Worm (Caenorhabditis elegans): ENCODE measurements around the gene K07G6.1.

Gene K07G6.1

DNA sequence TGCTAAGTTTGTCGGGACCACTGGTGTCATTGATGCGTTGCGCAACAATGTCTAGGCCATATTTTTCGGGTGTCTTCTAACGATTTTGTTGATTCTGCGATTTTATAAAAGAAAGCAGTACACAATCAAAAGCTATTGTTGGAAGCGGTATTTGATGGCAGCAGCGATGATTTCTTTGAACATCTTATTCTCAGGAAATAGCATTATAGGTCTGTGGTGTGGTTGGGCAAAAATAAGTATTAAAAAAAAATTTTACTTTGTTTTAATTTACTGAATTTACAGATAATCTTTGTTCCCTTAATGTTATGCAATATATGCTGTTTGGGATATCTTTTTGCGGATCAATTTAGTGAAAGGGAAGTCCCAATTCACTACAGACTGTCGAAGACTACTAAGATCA is 15.7 kb downstream of the K07G6.1 start, which contains the start of gene F36H5.10:
Gene F36H5.10 (plus strand): TSS at position 301 of the 400 bp plus-strand sequence.
- TF ChIP-seq pax-3 (tag; optimal IDR thresholded peaks at IDR 0.05) = no peak
- no peak for TF ChIP-seq nhr-84 (tag; optimal IDR thresholded peaks at IDR 0.05)
- no peak for TF ChIP-seq nhr-71 (tag; optimal IDR thresholded peaks at IDR 0.05)
- TF ChIP-seq sptf-1 (tag; optimal IDR thresholded peaks at IDR 0.05) = no peak
- TF ChIP-seq dsc-1 (tag; optimal IDR thresholded peaks at IDR 0.05) = no peak
- TF ChIP-seq C04F5.9 (tag; optimal IDR thresholded peaks at IDR 0.05) = no peak
- TF ChIP-seq nhr-20 (tag; optimal IDR thresholded peaks at IDR 0.05) = no peak
- no peak for TF ChIP-seq mdl-1 (tag; optimal IDR thresholded peaks at IDR 0.05)
- no peak for TF ChIP-seq efl-3 (GFP tag; optimal IDR thresholded peaks at IDR 0.05)
- TF ChIP-seq irx-1 (tag; optimal IDR thresholded peaks at IDR 0.05) = no peak
- TF ChIP-seq grh-1 (GFP tag; IDR thresholded peaks at IDR 0.05) = no peak
- TF ChIP-seq F16B12.6 (tag; optimal IDR thresholded peaks at IDR 0.05) = no peak
- TF ChIP-seq isw-1 (GFP tag; IDR thresholded peaks at IDR 0.05) = no peak

DNA sequence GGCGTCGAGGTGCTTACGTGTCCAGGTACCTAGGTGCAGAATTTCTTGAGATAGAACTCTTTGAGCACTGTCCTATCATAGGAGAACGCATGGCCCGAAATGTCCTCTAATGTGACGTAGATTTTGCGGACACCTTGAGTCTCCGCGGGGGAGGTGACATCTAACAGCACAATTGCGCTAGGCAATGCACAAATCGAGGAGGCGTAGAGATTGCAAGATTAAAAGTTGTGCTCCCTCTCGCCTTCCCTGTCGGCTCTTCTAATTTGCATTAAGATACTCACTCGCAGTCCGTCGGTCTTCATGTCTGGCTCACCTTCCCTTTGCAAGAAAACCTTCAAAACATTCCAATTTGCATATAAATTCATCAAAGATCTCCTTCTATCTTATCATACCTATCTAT is 18.3 kb downstream of the K07G6.1 start, which contains the start of gene F36H5.18:
Gene F36H5.18 (plus strand): TSS at position 301 of the 400 bp plus-strand sequence.
- TF ChIP-seq unc-98 (GFP tag; IDR thresholded peaks at IDR 0.05) (no peak), nhr-12 (tag; optimal IDR thresholded peaks at IDR 0.05) (no peak), aha-1 (tag; optimal IDR thresholded peaks at IDR 0.05) (no peak), ces-1 (GFP tag; optimal IDR thresholded peaks at IDR 0.05) (no peak), lin-35 (GFP tag; optimal IDR thresholded peaks at IDR 0.05) (no peak), efl-1 (optimal IDR thresholded peaks at IDR 0.05) (no peak), efl-1 (GFP tag; optimal IDR thresholded peaks at IDR 0.05 in 1 of 2) (no peak), unc-62 (GFP tag; optimal IDR thresholded peaks at IDR 0.05) (no peak), fkh-10 (GFP tag; optimal IDR thresholded peaks at IDR 0.05) (no peak)

DNA sequence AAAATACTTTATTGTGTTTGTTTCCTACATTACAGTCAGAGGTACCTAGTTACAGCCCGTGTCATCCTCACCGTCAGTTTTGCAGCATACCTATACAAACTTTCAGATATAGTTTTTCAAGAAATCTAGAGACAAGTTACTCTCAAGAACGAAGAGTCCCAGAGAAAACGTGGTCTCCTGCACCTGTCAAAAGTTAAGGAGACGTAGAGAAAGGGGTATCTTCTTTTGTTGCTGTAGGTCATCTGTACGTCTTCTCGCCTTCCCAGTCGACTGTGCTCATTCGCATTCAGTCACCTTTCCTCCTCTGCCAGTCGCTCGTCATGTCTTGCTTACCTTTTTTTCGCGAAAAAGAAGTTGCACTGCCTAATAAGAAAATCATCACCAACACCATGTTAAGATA is 20.2 kb downstream of the K07G6.1 start, which contains the start of gene F36H5.4:
Gene F36H5.4 (plus strand): TSS at position 301 of the 400 bp plus-strand sequence.
- TF ChIP-seq fkh-8 (tag; optimal IDR thresholded peaks at IDR 0.05) (no peak), nhr-20 (tag; optimal IDR thresholded peaks at IDR 0.05) (no peak), C34B4.2 (tag; optimal IDR thresholded peaks at IDR 0.05) (no peak)

DNA sequence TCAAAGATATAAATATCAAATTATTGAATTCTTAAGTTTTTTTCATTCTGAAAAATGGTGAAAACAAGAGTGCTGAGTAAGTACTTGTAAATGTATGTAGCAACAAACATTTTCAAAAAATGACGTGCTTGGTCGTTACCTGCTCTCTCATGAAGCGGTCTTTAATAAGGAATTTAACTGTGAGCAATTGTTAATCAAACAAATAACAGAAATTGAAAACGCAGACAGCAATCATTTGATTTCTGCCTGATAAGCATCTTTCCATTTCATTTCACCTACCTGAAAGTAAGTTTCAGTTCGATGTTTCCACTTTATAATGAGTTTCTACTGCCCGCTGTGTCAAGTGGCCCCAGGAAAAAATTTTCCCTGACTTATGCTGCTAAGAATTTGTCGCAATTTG is 21.7 kb downstream of the K07G6.1 start, which contains the start of gene math-28:
Gene math-28 (plus strand): TSS at position 301 of the 400 bp plus-strand sequence.
- TF ChIP-seq F16B12.6 (tag; optimal IDR thresholded peaks at IDR 0.05) (no peak), dpl-1 (GFP tag; optimal IDR thresholded peaks at IDR 0.05) (no peak), hpl-2 (GFP tag; optimal IDR thresholded peaks at IDR 0.05) (no peak), aha-1 (tag; optimal IDR thresholded peaks at IDR 0.05) (no peak), ces-1 (GFP tag; optimal IDR thresholded peaks at IDR 0.05) (no peak), lin-13 (GFP tag; optimal IDR thresholded peaks at IDR 0.05) (no peak), lsy-2 (tag; optimal IDR thresholded peaks at IDR 0.05) (no peak), hlh-17 (GFP tag; optimal IDR thresholded peaks at IDR 0.05; ENCODE audit: borderline replicate concordance) (no peak), efl-3 (GFP tag; optimal IDR thresholded peaks at IDR 0.05) (no peak), nhr-237 (tag; optimal IDR thresholded peaks at IDR 0.05) (no peak), efl-1 (optimal IDR thresholded peaks at IDR 0.05) (no peak), efl-1 (GFP tag; optimal IDR thresholded peaks at IDR 0.05 in 1 of 2) (no peak), sup-37 (GFP tag; optimal IDR thresholded peaks at IDR 0.05) (no peak)

DNA sequence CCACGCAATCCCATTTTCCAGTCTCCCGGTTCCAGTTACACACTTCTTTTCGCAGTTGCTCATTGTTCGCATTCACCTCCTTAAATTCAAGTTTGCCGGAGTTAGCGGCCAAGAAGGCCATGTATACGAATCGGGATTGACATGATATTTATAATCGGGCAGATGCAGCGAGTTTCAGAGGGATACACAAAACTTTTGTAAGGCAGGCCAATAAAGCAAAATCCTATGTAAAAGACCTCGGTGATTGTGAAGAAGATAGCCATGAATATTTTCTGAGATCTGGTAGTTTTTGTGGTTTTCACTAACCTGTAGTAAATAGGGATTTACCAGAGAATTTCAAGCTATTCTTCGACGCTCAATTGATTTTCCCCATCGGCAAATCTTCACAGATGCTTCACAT is 25.4 kb downstream of the K07G6.1 start:
- TF ChIP-seq lin-15B (tag; optimal IDR thresholded peaks at IDR 0.05) (no peak), jun-1 (tag; optimal IDR thresholded peaks at IDR 0.05) (no peak), aly-2 (tag; optimal IDR thresholded peaks at IDR 0.05) (no peak), irx-1 (tag; optimal IDR thresholded peaks at IDR 0.05) (no peak), unc-86 (tag; optimal IDR thresholded peaks at IDR 0.05) (no peak), ztf-11 (tag; optimal IDR thresholded peaks at IDR 0.05) (no peak), ceh-63 (GFP tag; optimal IDR thresholded peaks at IDR 0.05) (no peak)
